Fruit fly (Drosophila melanogaster): Measurements from ENCODE around the gene Yod1.

Yod1 gene

dm6 chr3L:5145814-5146244 lies 12.2 kb downstream of the Yod1 start, which contains the start of the genes Fitm and AlaRS-m (continued):
- TF ChIP-seq wor (GFP tag; IDR thresholded peaks at IDR 0.05) (no peak), HLHmδ (GFP tag; optimal IDR thresholded peaks at IDR 0.05) (no peak), shn (GFP tag; optimal IDR thresholded peaks at IDR 0.05) (no peak), grau (tag; optimal IDR thresholded peaks at IDR 0.05) (no peak), CG5180 (GFP tag; optimal IDR thresholded peaks at IDR 0.05) (no peak), ash1 (GFP tag; optimal IDR thresholded peaks at IDR 0.05) (no peak), CG15269 (tag; optimal IDR thresholded peaks at IDR 0.05) (no peak), dan (GFP tag; IDR thresholded peaks at IDR 0.05) (no peak), row (GFP tag; IDR thresholded peaks at IDR 0.05) (no peak; the same call in 2 of the 3 replicates), insv (GFP tag; optimal IDR thresholded peaks at IDR 0.05) (peak; percentile 92 to 98), Bgb (GFP tag; IDR thresholded peaks at IDR 0.05; ENCODE audit: partially characterized antibody) (peak; percentile 45; the same call in 1 of the 2 replicates), salm (tag; optimal IDR thresholded peaks at IDR 0.05) (no peak), Dip3 (GFP tag; optimal IDR thresholded peaks at IDR 0.05) (no peak), NC2α (GFP tag; optimal IDR thresholded peaks at IDR 0.05) (no peak), slou (GFP tag; optimal IDR thresholded peaks at IDR 0.05) (no peak), CG3995 (GFP tag; optimal IDR thresholded peaks at IDR 0.05) (no peak), HmgZ (tag; optimal IDR thresholded peaks at IDR 0.05) (peak; percentile 41), Meics (GFP tag; optimal IDR thresholded peaks at IDR 0.05) (no peak), amos (GFP tag; IDR thresholded peaks at IDR 0.05; ENCODE audit: partially characterized antibody) (no peak), hkb (optimal IDR thresholded peaks at IDR 0.05) (peak; percentile 4), hkb (GFP tag; IDR thresholded peaks at IDR 0.05) (no peak), Poxn (GFP tag; IDR thresholded peaks at IDR 0.05) (no peak), CG33557 (GFP tag; optimal IDR thresholded peaks at IDR 0.05) (peak; percentile 7), zfh1 (GFP tag; IDR thresholded peaks at IDR 0.05) (no peak), CG13123 (GFP tag; optimal IDR thresholded peaks at IDR 0.05) (no peak), Elba2 (GFP tag; optimal IDR thresholded peaks at IDR 0.05) (peak; percentile 75), CG16813 (GFP tag; IDR thresholded peaks at IDR 0.05; ENCODE audit: partially characterized antibody) (no peak), ken (GFP tag; IDR thresholded peaks at IDR 0.05) (no peak), MESR4 (GFP tag; optimal IDR thresholded peaks at IDR 0.05) (peak; percentile 68), Med (GFP tag) (peak; percentile 68), ind (GFP tag; optimal IDR thresholded peaks at IDR 0.05) (no peak), lmd (GFP tag; IDR thresholded peaks at IDR 0.05) (no peak), CG32532 (GFP tag; IDR thresholded peaks at IDR 0.05) (no peak), CG8765 (GFP tag; IDR thresholded peaks at IDR 0.05) (no peak), psq (GFP tag; optimal IDR thresholded peaks at IDR 0.05) (no peak), CG12071 (GFP tag; optimal IDR thresholded peaks at IDR 0.05) (no peak), sna (GFP tag; IDR thresholded peaks at IDR 0.05; ENCODE audit: partially characterized antibody) (peak; percentile 37; the same call in 1 of the 2 replicates), Hmr (GFP tag; optimal IDR thresholded peaks at IDR 0.05) (no peak), Spps (tag; optimal IDR thresholded peaks at IDR 0.05) (no peak), Ravus (GFP tag; IDR thresholded peaks at IDR 0.05) (no peak), mirr (GFP tag; optimal IDR thresholded peaks at IDR 0.05) (no peak), CG3838 (GFP tag; optimal IDR thresholded peaks at IDR 0.05) (no peak), ci (GFP tag; IDR thresholded peaks at IDR 0.05) (0 out of 3 replicates have a peak, but pooled peaks have one; percentile 14), Sin3A (optimal IDR thresholded peaks at IDR 0.05) (peak; percentile 46), inv (GFP tag; IDR thresholded peaks at IDR 0.05; ENCODE audit: partially characterized antibody) (no peak), dmrt11E (tag; optimal IDR thresholded peaks at IDR 0.05) (no peak), CG16779 (GFP tag; IDR thresholded peaks at IDR 0.05) (no peak), kni (GFP tag; optimal IDR thresholded peaks at IDR 0.05) (peak; percentile 72), CG7372 (GFP tag; IDR thresholded peaks at IDR 0.05) (no peak), NfI (GFP tag; optimal IDR thresholded peaks at IDR 0.05) (no peak), dm (GFP tag; optimal IDR thresholded peaks at IDR 0.05) (peak; percentile 33), nom (GFP tag; optimal IDR thresholded peaks at IDR 0.05) (peak; percentile 17)

Measured in whole organism, embryonic.